Worm (Caenorhabditis elegans) whole organism, young adult: ENCODE measurements around the gene nimk-1.

Experiments used
- B0336.3 ChIP-seq: fragments of 200-800 bp; sonication (Bioruptor generic); IDR thresholded peaks from 2 replicates; pipeline ENCODE4 v1.3.6; 2022; ENCODE audit warnings: missing genetic modification characterization, missing compliant biosample characterization
- F39B2.1 ChIP-seq: fragments of 200-800 bp; sonication (Bioruptor generic); IDR thresholded peaks from 2 replicates; pipeline ENCODE4 v1.3.6; 2022; ENCODE audit warnings: missing genetic modification reagents, missing genetic modification characterization, missing compliant biosample characterization
- K11D2.4 ChIP-seq: fragments of 200-800 bp; sonication (Bioruptor generic); IDR thresholded peaks from 2 replicates; pipeline ENCODE4 v1.3.6; 2022; ENCODE audit warnings: missing genetic modification reagents, missing genetic modification characterization, missing compliant biosample characterization
- Y53G8AR.9 ChIP-seq: fragments of 200-800 bp; sonication (Bioruptor generic); conservative IDR thresholded peaks from 2 replicates; pipeline ENCODE4 v1.3.6; 2022; ENCODE audit warnings: missing genetic modification reagents, missing genetic modification characterization, missing compliant biosample characterization
- Y56A3A.18 ChIP-seq: fragments of 200-800 bp; sonication (Bioruptor generic); IDR thresholded peaks from 2 replicates; pipeline ENCODE4 v1.3.6; 2022; ENCODE audit warnings: missing genetic modification reagents, missing genetic modification characterization, missing compliant biosample characterization
- Y79H2A.3 ChIP-seq: fragments of 200-800 bp; sonication (Bioruptor generic); conservative IDR thresholded peaks from 2 replicates; pipeline ENCODE4 v1.3.6; 2022; ENCODE audit warnings: missing genetic modification reagents, missing genetic modification characterization, missing compliant biosample characterization
- Y95B8A.8 ChIP-seq: fragments of 200-800 bp; sonication (Bioruptor generic); IDR thresholded peaks from 2 replicates; pipeline ENCODE4 v1.3.6; 2022; ENCODE audit warnings: missing genetic modification reagents, missing genetic modification characterization, missing compliant biosample characterization
- akir-1 ChIP-seq: fragments of 200-800 bp; sonication (Bioruptor generic); optimal IDR thresholded peaks from 2 replicates; lab custom pipeline; 2018; ENCODE audit warnings: mild to moderate bottlenecking, missing genetic modification characterization, moderate library complexity, missing compliant biosample characterization
- aptf-2 ChIP-seq: fragments of 200-800 bp; sonication (Bioruptor generic); conservative IDR thresholded peaks from 2 replicates; pipeline ENCODE4 v1.3.6; 2022; ENCODE audit warnings: missing genetic modification reagents, missing genetic modification characterization, missing compliant biosample characterization
- atf-7 ChIP-seq: sonication (generic microtip); optimal IDR thresholded peaks from 2 replicates; lab custom pipeline; 2017; ENCODE audit warnings: mild to moderate bottlenecking, missing genetic modification characterization, missing compliant biosample characterization
- athp-1 ChIP-seq: sonication (generic microtip); optimal IDR thresholded peaks from 2 replicates; lab custom pipeline; 2017; ENCODE audit warnings: mild to moderate bottlenecking, missing genetic modification characterization, missing compliant biosample characterization
- bed-1 ChIP-seq: fragments of 200-800 bp; sonication (Bioruptor generic); IDR thresholded peaks from 2 replicates; pipeline ENCODE4 v1.3.6; 2022; ENCODE audit warnings: missing genetic modification reagents, missing genetic modification characterization, missing compliant biosample characterization
- cebp-1 ChIP-seq, 2 experiments: fragments of 200-800 bp in 1 of 2; sonication (Bioruptor generic) in 1 of 2; sonication (generic microtip) in 1 of 2; IDR thresholded peaks in 1 of 2; optimal IDR thresholded peaks in 1 of 2; 2 replicates each; pipeline versions ENCODE4 v1.3.6 to Lab custom; 2017 to 2022; ENCODE audit warnings: missing compliant biosample characterization in 2 of 2, missing genetic modification characterization in 2 of 2, mild to moderate bottlenecking in 1 of 2, missing genetic modification reagents in 1 of 2, moderate library complexity in 1 of 2
- ceh-27 ChIP-seq: fragments of 200-800 bp; sonication (Bioruptor generic); optimal IDR thresholded peaks from 2 replicates; lab custom pipeline; 2018; ENCODE audit warnings: mild to moderate bottlenecking, missing genetic modification characterization, moderate library complexity, missing compliant biosample characterization
- ceh-79 ChIP-seq: sonication (generic microtip); optimal IDR thresholded peaks from 2 replicates; lab custom pipeline; 2017; ENCODE audit warnings: mild to moderate bottlenecking, missing genetic modification characterization, missing compliant biosample characterization
- dpl-1 ChIP-seq: fragments of 150-350 bp; optimal IDR thresholded peaks from 2 replicates; lab custom pipeline; 2014; ENCODE audit warnings: missing biosample characterization, missing genetic modification reagents, missing genetic modification characterization
- egl-18 ChIP-seq: fragments of 200-800 bp; sonication (Bioruptor generic); IDR thresholded peaks from 2 replicates; pipeline ENCODE4 v1.3.6; 2022; ENCODE audit warnings: missing genetic modification reagents, missing genetic modification characterization, missing compliant biosample characterization
- ekl-4 ChIP-seq: fragments of 200-800 bp; sonication (Bioruptor generic); IDR thresholded peaks from 2 replicates; pipeline ENCODE4 v1.3.6; 2022; ENCODE audit warnings: missing genetic modification reagents, missing genetic modification characterization, missing compliant biosample characterization
- fkh-3 ChIP-seq: sonication (generic microtip); optimal IDR thresholded peaks from 2 replicates; lab custom pipeline; 2016; ENCODE audit warnings: mild to moderate bottlenecking, missing genetic modification characterization, missing compliant biosample characterization
- him-1 ChIP-seq: sonication (generic microtip); optimal IDR thresholded peaks from 2 replicates; lab custom pipeline; 2016; ENCODE audit warnings: missing genotype, missing genetic modification reagents, missing genetic modification characterization, missing compliant biosample characterization
- let-607 ChIP-seq, 2 experiments: fragments of 200-800 bp in 1 of 2; sonication (Bioruptor generic) in 1 of 2; sonication (generic microtip) in 1 of 2; optimal IDR thresholded peaks; 2 replicates each; lab custom pipeline; 2016 to 2018; ENCODE audit warnings: mild to moderate bottlenecking in 2 of 2, missing compliant biosample characterization in 2 of 2, missing genetic modification characterization in 2 of 2, moderate library complexity in 2 of 2, missing genotype in 1 of 2
- lin-40 ChIP-seq: sonication (generic microtip); optimal IDR thresholded peaks from 2 replicates; lab custom pipeline; 2016; ENCODE audit warnings: missing genetic modification characterization, mild to moderate bottlenecking, missing compliant biosample characterization, missing genotype, missing genetic modification reagents
- mes-4 ChIP-seq: sonication (generic microtip); optimal IDR thresholded peaks from 2 replicates; lab custom pipeline; 2016; ENCODE audit warnings: missing genotype, missing genetic modification characterization, missing compliant biosample characterization
- mxl-1 ChIP-seq: sonication (generic microtip); optimal IDR thresholded peaks from 2 replicates; lab custom pipeline; 2016; ENCODE audit warnings: missing genetic modification characterization, missing compliant biosample characterization
- nhr-120 ChIP-seq: fragments of 200-800 bp; sonication (Bioruptor generic); IDR thresholded peaks from 2 replicates; pipeline ENCODE4 v1.3.6; 2022; ENCODE audit warnings: missing genetic modification characterization, missing compliant biosample characterization
- nhr-179 ChIP-seq: sonication (generic microtip); optimal IDR thresholded peaks from 2 replicates; lab custom pipeline; 2016; ENCODE audit warnings: mild to moderate bottlenecking, missing genetic modification characterization, missing compliant biosample characterization
- nhr-27 ChIP-seq: fragments of 200-800 bp; sonication (Bioruptor generic); optimal IDR thresholded peaks from 2 replicates; lab custom pipeline; 2018; ENCODE audit warnings: mild to moderate bottlenecking, missing genetic modification characterization, moderate library complexity, missing compliant biosample characterization
- nhr-80 ChIP-seq: sonication (generic microtip); optimal IDR thresholded peaks from 2 replicates; lab custom pipeline; 2016; ENCODE audit warnings: missing genetic modification characterization, missing compliant biosample characterization
- rec-8 ChIP-seq, 2 experiments: sonication (generic microtip); optimal IDR thresholded peaks; 2 replicates each; lab custom pipeline; 2016; ENCODE audit warnings: mild to moderate bottlenecking in 2 of 2, missing genetic modification characterization in 2 of 2, missing genetic modification reagents in 2 of 2, missing genotype in 2 of 2, missing biosample characterization in 1 of 2, missing compliant biosample characterization in 1 of 2, moderate library complexity in 1 of 2
- rpc-1 ChIP-seq, 2 experiments: fragments of 150-350 bp in 1 of 2; sonication (generic microtip) in 1 of 2; optimal IDR thresholded peaks; 2 replicates each; lab custom pipeline; 2014 to 2018; ENCODE audit warnings: missing biosample characterization in 1 of 2, missing genetic modification characterization in 1 of 2, missing genetic modification reagents in 1 of 2, missing genotype in 1 of 2
- unc-62 ChIP-seq: fragments of 150-350 bp; optimal IDR thresholded peaks from 2 replicates; lab custom pipeline; 2014; ENCODE audit warnings: missing biosample characterization, missing genetic modification reagents, missing genetic modification characterization
- ztf-22 ChIP-seq: fragments of 200-800 bp; sonication (Bioruptor generic); optimal IDR thresholded peaks from 2 replicates; lab custom pipeline; 2018; ENCODE audit warnings: mild to moderate bottlenecking, missing genetic modification characterization, moderate library complexity, missing compliant biosample characterization
- ztf-26 ChIP-seq: sonication (generic microtip); optimal IDR thresholded peaks from 2 replicates; lab custom pipeline; 2017; ENCODE audit warnings: missing genetic modification characterization, missing compliant biosample characterization
- ztf-3 ChIP-seq: fragments of 200-800 bp; sonication (Bioruptor generic); optimal IDR thresholded peaks from 2 replicates; lab custom pipeline; 2018; ENCODE audit warnings: mild to moderate bottlenecking, missing genetic modification characterization, missing compliant biosample characterization

Gene nimk-1

DNA sequence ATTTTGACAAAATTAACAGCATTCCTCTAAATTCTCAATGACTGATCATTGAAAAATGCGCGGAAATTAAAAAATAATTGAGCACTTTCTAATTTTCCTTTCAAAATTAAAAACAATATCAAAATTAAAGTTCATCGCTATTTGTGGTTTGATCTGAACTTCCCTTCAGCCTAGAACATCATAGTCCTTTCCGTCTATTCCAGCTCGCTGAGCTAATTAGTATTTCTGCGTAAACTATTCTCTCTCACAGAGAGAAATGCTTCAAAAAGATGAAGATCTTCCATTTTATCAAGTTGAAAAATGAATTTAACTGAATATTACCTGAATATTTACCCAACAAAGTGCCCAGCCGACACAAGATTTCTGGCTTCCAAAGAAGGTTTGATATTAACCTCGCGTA is 28.5 kb upstream of the nimk-1 start, which contains the start of gene srh-68:
srh-68 (plus strand) TSS at position 301 of the 400 bp plus-strand sequence.
- TF ChIP-seq rec-8 (tag; optimal IDR thresholded peaks at IDR 0.05; lab: Kevin White, UChicago): no peak
- TF ChIP-seq ekl-4 (GFP tag; lab: Robert Waterston, UW): no peak
- TF ChIP-seq Y95B8A.8 (GFP tag; lab: Robert Waterston, UW): no peak
- no peak for TF ChIP-seq ztf-3 (GFP tag; lab: Kevin White, UChicago)
- no peak for TF ChIP-seq ztf-22 (GFP tag; lab: Kevin White, UChicago)
- TF ChIP-seq mxl-1: no peak
- no peak for TF ChIP-seq aptf-2 (GFP tag; lab: Robert Waterston, UW)
- no peak for TF ChIP-seq B0336.3 (GFP tag; lab: Robert Waterston, UW)
- no peak for TF ChIP-seq him-1 (tag; lab: Kevin White, UChicago)
- TF ChIP-seq egl-18: no peak

DNA sequence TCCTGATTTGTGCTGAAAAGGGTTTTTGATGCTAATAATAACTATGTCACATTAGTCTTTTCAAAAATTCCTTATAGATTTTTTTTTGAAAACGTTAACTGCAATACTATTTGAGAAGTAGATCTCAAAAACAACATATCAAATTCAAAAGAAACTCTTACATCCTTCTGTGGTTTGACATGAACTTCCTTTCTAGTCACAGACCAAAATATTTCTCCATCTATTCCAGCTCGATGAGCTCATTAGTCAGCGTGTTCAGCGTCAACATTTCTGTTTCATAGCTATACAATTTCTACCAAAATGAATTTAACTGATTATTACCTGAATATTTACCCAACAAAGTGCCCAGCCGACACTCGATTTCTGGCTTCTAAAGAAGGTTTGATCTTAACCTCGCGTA is 26.9 kb upstream of the nimk-1 start, which contains the start of gene srh-67:
srh-67 (plus strand) TSS at position 301 of the 400 bp plus-strand sequence.
- TF ChIP-seq nhr-27 (tag; lab: Kevin White, UChicago): no peak
- no peak for TF ChIP-seq nhr-179
- no peak for TF ChIP-seq ceh-27 (GFP tag; lab: Kevin White, UChicago)

DNA sequence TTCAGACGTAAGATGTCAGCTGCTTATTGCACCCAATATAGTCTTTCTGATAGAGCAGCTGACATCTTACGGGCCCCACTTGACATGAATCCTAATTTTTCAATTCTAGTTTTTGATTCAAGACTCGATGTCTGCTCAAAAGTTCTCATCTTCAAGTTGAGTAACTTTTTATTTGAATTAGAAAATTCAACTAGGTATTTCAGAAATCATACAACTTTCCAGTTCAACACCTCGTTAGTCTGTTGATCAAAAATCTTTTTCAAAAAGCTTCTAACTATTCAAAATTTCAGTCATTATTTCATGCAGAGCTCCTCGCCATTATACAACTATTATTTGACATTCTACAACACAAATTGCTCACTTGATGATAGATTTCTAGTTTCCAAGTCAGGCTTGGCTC is 23.7 kb upstream of the nimk-1 start, which contains the start of gene srh-73:
srh-73 (plus strand) TSS at position 301 of the 400 bp plus-strand sequence.
- TF ChIP-seq ztf-26 (no peak), Y56A3A.18 (no peak), F39B2.1 (GFP tag; lab: Robert Waterston, UW) (no peak), ztf-22 (GFP tag; lab: Kevin White, UChicago) (no peak), nhr-120 (GFP tag; lab: Robert Waterston, UW) (no peak), mes-4 (tag; lab: Kevin White, UChicago) (no peak), Y95B8A.8 (GFP tag; lab: Robert Waterston, UW) (no peak), lin-40 (tag; lab: Kevin White, UChicago) (no peak), cebp-1 (GFP tag; IDR thresholded peaks at IDR 0.05; lab: Robert Waterston, UW) (no peak), cebp-1 (tag; optimal IDR thresholded peaks at IDR 0.05; lab: Kevin White, UChicago) (no peak)

DNA sequence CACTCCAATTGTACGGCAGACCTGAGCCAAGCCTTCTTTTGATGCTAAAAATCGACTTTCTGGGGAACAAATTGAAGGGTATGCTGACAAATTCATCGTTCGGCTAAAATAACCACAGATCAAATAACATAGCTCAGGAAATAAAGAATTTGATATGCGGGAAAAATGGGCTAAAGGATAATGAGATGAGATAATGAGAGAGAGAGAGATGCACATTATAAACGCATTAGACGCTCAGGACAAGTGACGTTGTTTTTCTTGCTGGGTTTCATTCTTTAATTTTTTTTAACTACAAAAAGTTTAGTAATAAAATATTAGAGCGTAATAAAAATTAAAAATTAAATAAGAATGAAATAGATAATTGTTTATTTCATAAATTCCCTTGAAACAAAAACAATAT is 20.9 kb upstream of the nimk-1 start, which contains the start of gene srh-69:
srh-69 (minus strand) TSS at position 101 of the 400 bp plus-strand sequence.
- no peak for TF ChIP-seq rpc-1 (optimal IDR thresholded peaks at IDR 0.05; lab: Kevin White, UChicago)
- TF ChIP-seq rpc-1 (tag; optimal IDR thresholded peaks at IDR 0.05; lab: Kevin White, UChicago): no peak
- TF ChIP-seq F39B2.1 (GFP tag; lab: Robert Waterston, UW): no peak
- TF ChIP-seq Y53G8AR.9 (GFP tag; lab: Robert Waterston, UW): no peak
- no peak for TF ChIP-seq fkh-3
- TF ChIP-seq Y79H2A.3: no peak
- TF ChIP-seq akir-1 (GFP tag; lab: Kevin White, UChicago): no peak
- TF ChIP-seq, all 124 proteins: peak for 0

DNA sequence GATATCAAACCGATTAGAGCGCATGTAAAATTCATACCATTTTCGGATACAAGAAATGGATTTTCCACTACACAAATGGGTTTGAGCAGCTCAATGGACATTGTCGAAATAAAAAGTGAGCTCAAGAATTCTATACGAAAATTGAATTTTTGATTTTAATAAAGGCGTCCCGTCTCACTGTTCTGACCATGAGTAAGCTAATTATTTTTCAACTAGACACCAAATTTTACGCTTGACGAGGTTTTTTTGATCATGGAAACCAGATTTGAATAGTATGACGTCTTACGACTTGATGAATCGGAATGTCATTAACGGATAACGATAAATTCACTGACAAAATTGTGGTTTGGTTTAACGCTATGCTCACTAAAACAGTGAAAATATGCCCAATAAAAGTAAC is 19.2 kb upstream of the nimk-1 start, which contains the start of gene srh-61:
srh-61 (minus strand) TSS at position 101 of the 400 bp plus-strand sequence.
- TF ChIP-seq dpl-1 (GFP tag; lab: Kevin White, UChicago) (no peak), ceh-79 (tag; lab: Kevin White, UChicago) (no peak), Y53G8AR.9 (GFP tag; lab: Robert Waterston, UW) (no peak)
- TF ChIP-seq, all 124 proteins: peak for 0

DNA sequence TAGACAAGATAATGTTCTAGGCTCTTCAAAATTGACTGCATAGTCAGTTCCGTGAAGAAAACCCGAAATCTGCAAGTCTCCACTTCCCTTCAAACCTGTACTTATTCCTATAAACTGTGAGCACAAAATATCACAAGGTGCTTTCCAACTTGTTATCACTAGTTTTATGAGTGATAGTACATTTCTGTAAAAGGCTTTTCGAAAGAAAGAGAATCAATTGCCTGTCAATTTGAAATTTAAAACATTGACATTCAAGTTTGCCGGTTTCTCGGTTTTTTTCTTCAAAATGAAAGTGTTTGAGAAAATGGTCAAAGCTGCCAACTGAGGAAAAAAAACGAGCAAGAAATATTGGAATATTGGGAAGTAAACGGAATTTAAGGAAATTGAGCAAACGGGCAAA is 17.5 kb upstream of the nimk-1 start:
- TF ChIP-seq let-607 (tag; optimal IDR thresholded peaks at IDR 0.05; lab: Kevin White, UChicago) (peak; percentile 58), athp-1 (tag; lab: Kevin White, UChicago) (no peak), atf-7 (tag; lab: Kevin White, UChicago) (no peak), K11D2.4 (GFP tag; lab: Robert Waterston, UW) (no peak), bed-1 (GFP tag; lab: Robert Waterston, UW) (no peak), unc-62 (GFP tag; lab: Kevin White, UChicago) (peak; percentile 34), nhr-80 (tag; lab: Kevin White, UChicago) (peak; percentile 35), Y53G8AR.9 (GFP tag; lab: Robert Waterston, UW) (no peak)
